Fruit fly (Drosophila melanogaster) whole organism, prepupa: Measurements from ENCODE around the gene piwi.
A peak's percentile ranks its signal among the peaks of the same experiment; 100 is the strongest.

ENCODE experiments used
- CG10631 ChIP-seq: fragments of 200-800 bp; sonication (Bioruptor generic); optimal IDR thresholded peaks from 2 replicates; lab custom pipeline; 2016; ENCODE audit warnings: missing biosample characterization, missing genetic modification characterization
- CG15336 ChIP-seq: fragments of 200-800 bp; sonication (Bioruptor generic); IDR thresholded peaks from 2 replicates; pipeline ENCODE4 v1.3.6; 2022; ENCODE audit warnings: missing biosample characterization, missing genetic modification characterization
- CG1621 ChIP-seq: fragments of 200-800 bp; sonication (Bioruptor generic); optimal IDR thresholded peaks from 3 replicates; lab custom pipeline; 2018; ENCODE audit warnings: missing biosample characterization, mild to moderate bottlenecking, missing genetic modification characterization
- CG16779 ChIP-seq: fragments of 200-800 bp; sonication (Bioruptor generic); optimal IDR thresholded peaks from 3 replicates; lab custom pipeline; 2017; ENCODE audit warnings: missing biosample characterization, mild to moderate bottlenecking, missing genetic modification characterization
- CG3032 ChIP-seq: fragments of 200-800 bp; optimal IDR thresholded peaks from 2 replicates; lab custom pipeline; 2019; ENCODE audit warnings: missing biosample characterization, mild to moderate bottlenecking, missing genetic modification characterization, moderate library complexity
- CG34406 ChIP-seq: fragments of 200-800 bp; sonication (Bioruptor generic); optimal IDR thresholded peaks from 3 replicates; lab custom pipeline; 2016; ENCODE audit warnings: missing biosample characterization, missing genetic modification characterization
- CG6163 ChIP-seq: fragments of 200-800 bp; sonication (Bioruptor generic); IDR thresholded peaks from 3 replicates; pipeline ENCODE4 v1.3.6; 2022; ENCODE audit warnings: missing biosample characterization, missing genetic modification characterization
- CG6276 ChIP-seq: fragments of 200-800 bp; sonication (Bioruptor generic); optimal IDR thresholded peaks from 2 replicates; lab custom pipeline; 2017; ENCODE audit warnings: missing biosample characterization, mild to moderate bottlenecking, missing genetic modification characterization
- CG6854 ChIP-seq: fragments of 200-800 bp; sonication (Bioruptor generic); optimal IDR thresholded peaks from 2 replicates; lab custom pipeline; 2017; ENCODE audit warnings: missing biosample characterization, mild to moderate bottlenecking, missing genetic modification characterization
- CG7368 ChIP-seq: fragments of 200-800 bp; sonication (Bioruptor generic); optimal IDR thresholded peaks from 3 replicates; lab custom pipeline; 2016; ENCODE audit warnings: missing biosample characterization, missing genetic modification characterization
- CG8119 ChIP-seq: fragments of 200-800 bp; sonication (Bioruptor generic); IDR thresholded peaks from 3 replicates; pipeline ENCODE4 v1.3.6; 2022; ENCODE audit warnings: missing biosample characterization, missing genetic modification characterization
- CG8319 ChIP-seq: fragments of 200-800 bp; sonication (Bioruptor generic); optimal IDR thresholded peaks from 3 replicates; lab custom pipeline; 2016; ENCODE audit warnings: missing biosample characterization, missing genetic modification characterization
- CG8632 ChIP-seq: fragments of 200-800 bp; sonication (Bioruptor generic); optimal IDR thresholded peaks from 3 replicates; lab custom pipeline; 2016; ENCODE audit warnings: missing biosample characterization, missing genetic modification characterization
- CG9139 ChIP-seq: fragments of 200-800 bp; sonication (Bioruptor generic); optimal IDR thresholded peaks from 3 replicates; lab custom pipeline; 2017; ENCODE audit warnings: missing biosample characterization, mild to moderate bottlenecking, missing genetic modification characterization
- Eip78C ChIP-seq: fragments of 200-800 bp; sonication (Bioruptor generic); peaks from one replicate; lab custom pipeline; 2016; ENCODE audit warnings: missing biosample characterization, missing genetic modification characterization
- Ets21C ChIP-seq: fragments of 200-800 bp; sonication (Bioruptor generic); optimal IDR thresholded peaks from 3 replicates; lab custom pipeline; 2016; ENCODE audit warnings: missing biosample characterization, missing genetic modification characterization
- Hr38 ChIP-seq: sonication (Bioruptor generic); optimal IDR thresholded peaks from 2 replicates; lab custom pipeline; 2016; ENCODE audit warnings: missing biosample characterization, missing genetic modification characterization
- Lpt ChIP-seq: fragments of 200-800 bp; sonication (Bioruptor generic); optimal IDR thresholded peaks from 3 replicates; lab custom pipeline; 2016; ENCODE audit warnings: missing biosample characterization, missing genetic modification characterization
- Smox ChIP-seq: fragments of 200-800 bp; sonication (Bioruptor generic); optimal IDR thresholded peaks from 3 replicates; lab custom pipeline; 2016; ENCODE audit warnings: missing biosample characterization, missing genetic modification characterization
- Sox102F ChIP-seq: fragments of 200-800 bp; sonication (Bioruptor generic); optimal IDR thresholded peaks from 2 replicates; lab custom pipeline; 2016; ENCODE audit warnings: missing biosample characterization, mild to moderate bottlenecking, missing genetic modification characterization
- Sox14 ChIP-seq: fragments of 200-800 bp; sonication (Bioruptor generic); optimal IDR thresholded peaks from 3 replicates; lab custom pipeline; 2016; ENCODE audit warnings: missing biosample characterization, missing genetic modification characterization
- achi ChIP-seq: fragments of 200-800 bp; sonication (Bioruptor generic); optimal IDR thresholded peaks from 3 replicates; lab custom pipeline; 2016; ENCODE audit warnings: missing biosample characterization, missing genetic modification characterization
- cyc ChIP-seq: fragments of 200-800 bp; sonication (Bioruptor generic); optimal IDR thresholded peaks from 3 replicates; lab custom pipeline; 2016; ENCODE audit warnings: missing biosample characterization, missing genetic modification characterization
- dac ChIP-seq: fragments of 200-800 bp; sonication (Bioruptor generic); optimal IDR thresholded peaks from 2 replicates; lab custom pipeline; 2017; ENCODE audit warnings: missing biosample characterization, mild to moderate bottlenecking, missing genetic modification characterization
- dsx ChIP-seq: fragments of 200-800 bp; optimal IDR thresholded peaks from 3 replicates; lab custom pipeline; 2019; ENCODE audit warnings: missing biosample characterization, mild to moderate bottlenecking, missing genetic modification characterization, moderate library complexity; ENCODE audit not compliant: poor library complexity, severe bottlenecking
- eg ChIP-seq: fragments of 200-800 bp; sonication (Bioruptor generic); IDR thresholded peaks from 3 replicates; pipeline ENCODE4 v1.3.6; 2022; ENCODE audit warnings: missing biosample characterization, missing genetic modification characterization
- net ChIP-seq: fragments of 200-800 bp; sonication (Bioruptor generic); optimal IDR thresholded peaks from 3 replicates; lab custom pipeline; 2016; ENCODE audit warnings: missing biosample characterization, missing genetic modification characterization
- pdm3 ChIP-seq: fragments of 200-800 bp; sonication (Bioruptor generic); optimal IDR thresholded peaks from 3 replicates; lab custom pipeline; 2016; ENCODE audit warnings: missing biosample characterization, missing genetic modification characterization
- spab ChIP-seq: fragments of 200-800 bp; sonication (Bioruptor generic); optimal IDR thresholded peaks from 2 replicates; lab custom pipeline; 2017; ENCODE audit warnings: missing biosample characterization, mild to moderate bottlenecking, missing genetic modification characterization, missing genetic modification reagents
- vri ChIP-seq: fragments of 200-800 bp; sonication (Bioruptor generic); optimal IDR thresholded peaks from 3 replicates; lab custom pipeline; 2016; ENCODE audit warnings: missing biosample characterization, mild to moderate bottlenecking, missing genetic modification characterization

piwi gene

dm6 chr2L:10967257-10968008, 19.8 kb downstream of the piwi start (continued):
- peak; percentile 61 for TF ChIP-seq Sox102F (GFP tag; lab: Kevin White, UChicago)
- TF ChIP-seq CG6276: no peak
- peak; percentile 66 for TF ChIP-seq CG16779 (tag; lab: Kevin White, UChicago)
- TF ChIP-seq, all 60 proteins: peak for 39

- TF ChIP-seq achi (GFP tag; lab: Kevin White, UChicago) (no peak), dsx (GFP tag; lab: Kevin White, UChicago) (no peak), CG6854 (GFP tag; lab: Kevin White, UChicago) (no peak), dac (GFP tag; lab: Kevin White, UChicago) (no peak)
Observed at dm6 chr2L:10965962-10966361, 21.3 kb downstream of the piwi start.

- TF ChIP-seq achi (GFP tag; lab: Kevin White, UChicago): no peak
- TF ChIP-seq vri (GFP tag; lab: Kevin White, UChicago): no peak
- no peak for TF ChIP-seq pdm3
- no peak for TF ChIP-seq Eip78C (GFP tag; lab: Kevin White, UChicago)
- TF ChIP-seq Ets21C (GFP tag; lab: Kevin White, UChicago): no peak
- no peak for TF ChIP-seq CG10631
- no peak for TF ChIP-seq eg (GFP tag; lab: Robert Waterston, UW)
- TF ChIP-seq CG16779 (tag; lab: Kevin White, UChicago): no peak
- no peak for TF ChIP-seq CG6276
- TF ChIP-seq CG3032 (tag; lab: Kevin White, UChicago): no peak
- no peak for TF ChIP-seq CG8632 (GFP tag; lab: Kevin White, UChicago)
- no peak for TF ChIP-seq Smox
Observed at dm6 chr2L:10964493-10964892, 22.7 kb downstream of the piwi start.

- TF ChIP-seq CG9139 (GFP tag; lab: Kevin White, UChicago): no peak
- TF ChIP-seq cyc (GFP tag; lab: Kevin White, UChicago): no peak
- TF ChIP-seq CG1621 (tag; lab: Kevin White, UChicago): no peak
- no peak for TF ChIP-seq net (GFP tag; lab: Kevin White, UChicago)
- TF ChIP-seq CG8319: no peak
- no peak for TF ChIP-seq Lpt
- no peak for TF ChIP-seq Sox14 (GFP tag; lab: Kevin White, UChicago)
Observed at dm6 chr2L:10963979-10964378, 23.2 kb downstream of the piwi start, which contains the start of gene dpr2. dpr2 (minus strand) TSS chr2L:10964153.

- 0 out of 3 replicates have a peak, but pooled peaks have one; percentile 24 for TF ChIP-seq eg (GFP tag; lab: Robert Waterston, UW)
- peak; percentile 75 for TF ChIP-seq CG8119 (GFP tag; lab: Robert Waterston, UW)
- TF ChIP-seq CG6163: peak; percentile 70; the same call in 2 of the 3 replicates
Observed at dm6 chr2L:10947815-10948214, 39.4 kb downstream of the piwi start.

- TF ChIP-seq Hr38 (no peak), CG34406 (GFP tag; lab: Kevin White, UChicago) (no peak), vri (GFP tag; lab: Kevin White, UChicago) (no peak), CG15336 (GFP tag; lab: Robert Waterston, UW) (no peak), CG6276 (no peak), CG8632 (GFP tag; lab: Kevin White, UChicago) (no peak), dac (GFP tag; lab: Kevin White, UChicago) (no peak), CG7368 (no peak)
Observed at dm6 chr2L:10940196-10940595, 47.0 kb downstream of the piwi start.

- TF ChIP-seq CG9139 (GFP tag; lab: Kevin White, UChicago) (no peak), spab (no peak), eg (GFP tag; lab: Robert Waterston, UW) (no peak), achi (GFP tag; lab: Kevin White, UChicago) (no peak)
Observed at dm6 chr2L:10936362-10936761, 50.9 kb downstream of the piwi start, which contains the start of gene CG14072. CG14072 (plus strand) TSS chr2L:10936662.
